Worm (Caenorhabditis elegans): ENCODE results near the gene try-11.

try-11 gene

ce11 chrV:7465509-7465908 is 14.0 kb downstream of the try-11 start, which contains the start of gene F25E5.1 (continued):
- TF ChIP-seq dmd-9 (GFP tag; IDR thresholded peaks at IDR 0.05) (peak; percentile 75; the same call in 1 of the 2 replicates), dve-1 (tag; optimal IDR thresholded peaks at IDR 0.05; ENCODE audit: insufficient read depth) (no peak), nhr-10 (tag; optimal IDR thresholded peaks at IDR 0.05) (no peak), nhr-25 (tag; optimal IDR thresholded peaks at IDR 0.05; ENCODE audit: borderline replicate concordance, insufficient read depth) (no peak), hmg-1.1 (GFP tag; IDR thresholded peaks at IDR 0.05) (peak; percentile 61; the same call in 1 of the 2 replicates), pqm-1 (tag; optimal IDR thresholded peaks at IDR 0.05) (peak; percentile 48), zfp-3 (GFP tag; conservative IDR thresholded peaks at IDR 0.05) (no peak), jun-1 (tag; optimal IDR thresholded peaks at IDR 0.05) (no peak), ZK337.2 (GFP tag; IDR thresholded peaks at IDR 0.05) (0 out of 2 replicates have a peak, but pooled peaks have one; percentile 10), zip-11 (GFP tag; IDR thresholded peaks at IDR 0.05) (no peak), nhr-237 (tag; optimal IDR thresholded peaks at IDR 0.05) (no peak), mdt-29 (GFP tag; IDR thresholded peaks at IDR 0.05) (no peak), ctbp-1 (GFP tag; IDR thresholded peaks at IDR 0.05) (no peak), ceh-62 (tag; optimal IDR thresholded peaks at IDR 0.05) (no peak), daf-19 (GFP tag; conservative IDR thresholded peaks at IDR 0.05) (no peak), attf-4 (tag; optimal IDR thresholded peaks at IDR 0.05) (no peak), T20F7.1 (GFP tag; optimal IDR thresholded peaks at IDR 0.05) (no peak), zip-2 (tag; optimal IDR thresholded peaks at IDR 0.05) (no peak), hlh-11 (tag; optimal IDR thresholded peaks at IDR 0.05) (no peak), mep-1 (tag; optimal IDR thresholded peaks at IDR 0.05) (no peak), lin-1 (GFP tag; IDR thresholded peaks at IDR 0.05) (no peak), egl-43 (GFP tag; IDR thresholded peaks at IDR 0.05) (no peak), nhr-42 (GFP tag; IDR thresholded peaks at IDR 0.05) (no peak), nhr-41 (GFP tag; IDR thresholded peaks at IDR 0.05) (no peak), madf-9 (GFP tag; conservative IDR thresholded peaks at IDR 0.05) (no peak), mxl-3 (GFP tag; optimal IDR thresholded peaks at IDR 0.05) (no peak), nhr-11 (tag; optimal IDR thresholded peaks at IDR 0.05) (no peak), lin-15B (tag; optimal IDR thresholded peaks at IDR 0.05) (no peak), mxl-2 (GFP tag; conservative IDR thresholded peaks at IDR 0.05) (no peak), ceh-32 (tag; optimal IDR thresholded peaks at IDR 0.05; ENCODE audit: poor library complexity) (no peak), lir-3 (tag; optimal IDR thresholded peaks at IDR 0.05) (no peak), nhr-77 (tag; optimal IDR thresholded peaks at IDR 0.05) (no peak), aha-1 (tag) (no peak), nhr-111 (GFP tag; optimal IDR thresholded peaks at IDR 0.05) (no peak), nhr-48 (tag; optimal IDR thresholded peaks at IDR 0.05) (no peak), ztf-11 (tag; optimal IDR thresholded peaks at IDR 0.05) (no peak), nhr-102 (tag; optimal IDR thresholded peaks at IDR 0.05) (peak; percentile 26), mes-2 (tag; optimal IDR thresholded peaks at IDR 0.05; ENCODE audit: poor library complexity, severe bottlenecking) (peak; percentile 95), tag-97 (GFP tag; IDR thresholded peaks at IDR 0.05) (no peak), mdl-1 (tag; optimal IDR thresholded peaks at IDR 0.05) (peak in 1 of 2 experiments; percentile 81), nhr-76 (tag; optimal IDR thresholded peaks at IDR 0.05) (no peak), Y105C5A.15 (GFP tag; IDR thresholded peaks at IDR 0.05) (no peak), aly-2 (tag; optimal IDR thresholded peaks at IDR 0.05) (no peak), unc-39 (tag; optimal IDR thresholded peaks at IDR 0.05) (no peak), lin-39 (tag; optimal IDR thresholded peaks at IDR 0.05) (no peak), spr-3 (GFP tag; optimal IDR thresholded peaks at IDR 0.05) (no peak), ces-1 (GFP tag; optimal IDR thresholded peaks at IDR 0.05) (no peak), arid-1 (GFP tag; conservative IDR thresholded peaks at IDR 0.05) (no peak), F49E8.2 (tag; optimal IDR thresholded peaks at IDR 0.05; ENCODE audit: borderline replicate concordance) (no peak), ZK546.5 (tag; optimal IDR thresholded peaks at IDR 0.05) (no peak), ceh-44 (GFP tag; IDR thresholded peaks at IDR 0.05) (peak; percentile 17; the same call in 1 of the 2 replicates), duxl-1 (tag; optimal IDR thresholded peaks at IDR 0.05; ENCODE audit: poor library complexity) (no peak)

Data from whole organism, L4 larva.